Worm (Caenorhabditis elegans): ENCODE results near the gene cit-1.1.

DNA sequence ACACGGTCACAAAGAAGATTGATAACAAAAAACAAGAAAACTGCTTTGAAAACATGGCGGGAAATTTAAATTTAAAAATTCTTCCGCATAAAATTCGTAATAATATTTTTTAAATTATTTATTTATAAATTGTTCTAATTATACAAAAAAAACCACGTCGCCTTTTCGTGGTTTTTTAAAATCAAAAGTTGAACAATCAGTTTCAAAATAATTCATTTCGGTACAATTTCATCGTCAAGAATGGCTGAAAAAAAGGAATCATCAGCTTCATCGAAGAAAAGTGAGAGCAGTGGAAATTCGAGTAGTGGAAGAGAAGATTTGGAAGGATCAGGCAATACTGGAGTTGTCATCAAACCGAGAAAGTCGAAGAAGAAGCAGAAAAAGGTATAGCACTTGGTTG is 40.5 kb downstream of the cit-1.1 start, which contains the start of the genes F54H12.8 and F54H12.7:
- TF ChIP-seq egl-27 (tag; optimal IDR thresholded peaks at IDR 0.05) (no peak), aly-2 (tag; optimal IDR thresholded peaks at IDR 0.05) (no peak), pha-4 (tag; optimal IDR thresholded peaks at IDR 0.05) (no peak), R02D3.7 (tag; optimal IDR thresholded peaks at IDR 0.05) (no peak), elt-3 (tag; optimal IDR thresholded peaks at IDR 0.05) (no peak)

Measured in whole organism, L3 larva.